Worm (Caenorhabditis elegans) whole organism, young adult: ENCODE measurements around the gene ppm-1.D.
A peak's percentile ranks its signal among the peaks of the same experiment; 100 is the strongest.

Source experiments
- B0019.2 ChIP-seq: fragments of 200-800 bp; sonication (Bioruptor generic); conservative IDR thresholded peaks from 2 replicates; pipeline ENCODE4 v1.3.6; 2022; ENCODE audit warnings: missing genetic modification reagents, missing genetic modification characterization, missing compliant biosample characterization
- B0035.1 ChIP-seq: sonication (generic microtip); optimal IDR thresholded peaks from 2 replicates; lab custom pipeline; 2016; ENCODE audit warnings: missing genetic modification characterization, mild to moderate bottlenecking, missing compliant biosample characterization, missing genotype, missing genetic modification reagents
- C06A6.2 ChIP-seq: fragments of 200-800 bp; sonication (Bioruptor generic); conservative IDR thresholded peaks from 2 replicates; pipeline ENCODE4 v1.3.6; 2022; ENCODE audit warnings: missing genetic modification characterization, missing compliant biosample characterization
- F33H1.4 ChIP-seq: fragments of 200-800 bp; sonication (Bioruptor generic); IDR thresholded peaks from 2 replicates; pipeline ENCODE4 v1.3.6; 2022; ENCODE audit warnings: missing genetic modification reagents, missing genetic modification characterization, missing compliant biosample characterization
- F49E8.2 ChIP-seq: sonication (generic microtip); optimal IDR thresholded peaks from 3 replicates; lab custom pipeline; 2017; ENCODE audit warnings: missing genetic modification characterization, mild to moderate bottlenecking, missing compliant biosample characterization, antibody characterized with exemption, moderate library complexity; ENCODE audit not compliant: insufficient read depth
- F52B5.7 ChIP-seq: sonication (generic microtip); optimal IDR thresholded peaks from 2 replicates; lab custom pipeline; 2016; ENCODE audit warnings: mild to moderate bottlenecking, missing genetic modification characterization, missing compliant biosample characterization
- F55B11.4 ChIP-seq: sonication (generic microtip); optimal IDR thresholded peaks from 2 replicates; lab custom pipeline; 2016; ENCODE audit warnings: missing compliant biosample characterization, missing genetic modification characterization, borderline replicate concordance; ENCODE audit not compliant: insufficient read depth
- F57A8.1 ChIP-seq: fragments of 200-800 bp; sonication (Bioruptor generic); optimal IDR thresholded peaks from 2 replicates; lab custom pipeline; 2018; ENCODE audit warnings: mild to moderate bottlenecking, missing genetic modification characterization, moderate library complexity, missing compliant biosample characterization
- F57C9.4 ChIP-seq: sonication (generic microtip); optimal IDR thresholded peaks from 2 replicates; lab custom pipeline; 2017; ENCODE audit warnings: mild to moderate bottlenecking, missing genetic modification characterization, missing compliant biosample characterization
- Y53G8AR.9 ChIP-seq: fragments of 200-800 bp; sonication (Bioruptor generic); conservative IDR thresholded peaks from 2 replicates; pipeline ENCODE4 v1.3.6; 2022; ENCODE audit warnings: missing genetic modification reagents, missing genetic modification characterization, missing compliant biosample characterization
- Y79H2A.3 ChIP-seq: fragments of 200-800 bp; sonication (Bioruptor generic); conservative IDR thresholded peaks from 2 replicates; pipeline ENCODE4 v1.3.6; 2022; ENCODE audit warnings: missing genetic modification reagents, missing genetic modification characterization, missing compliant biosample characterization
- ZK185.1 ChIP-seq: sonication (generic microtip); optimal IDR thresholded peaks from 2 replicates; lab custom pipeline; 2016; ENCODE audit warnings: mild to moderate bottlenecking, missing genetic modification characterization, missing compliant biosample characterization; ENCODE audit not compliant: poor library complexity, severe bottlenecking
- ama-1 ChIP-seq, 3 experiments: fragments of 150-350 bp in 1 of 3; sonication (generic microtip) in 2 of 3; optimal IDR thresholded peaks; 2 replicates each; lab custom pipeline; 2014 to 2018; ENCODE audit warnings: missing biosample characterization in 2 of 3, missing genetic modification characterization in 2 of 3, missing genetic modification reagents in 2 of 3
- atf-7 ChIP-seq: sonication (generic microtip); optimal IDR thresholded peaks from 2 replicates; lab custom pipeline; 2017; ENCODE audit warnings: mild to moderate bottlenecking, missing genetic modification characterization, missing compliant biosample characterization
- attf-6 ChIP-seq: fragments of 200-800 bp; sonication (Bioruptor generic); IDR thresholded peaks from 2 replicates; pipeline ENCODE4 v1.3.6; 2022; ENCODE audit warnings: missing genetic modification reagents, missing genetic modification characterization, missing compliant biosample characterization
- cebp-1 ChIP-seq, 2 experiments: fragments of 200-800 bp in 1 of 2; sonication (Bioruptor generic) in 1 of 2; sonication (generic microtip) in 1 of 2; IDR thresholded peaks in 1 of 2; optimal IDR thresholded peaks in 1 of 2; 2 replicates each; pipeline versions ENCODE4 v1.3.6 to Lab custom; 2017 to 2022; ENCODE audit warnings: missing compliant biosample characterization in 2 of 2, missing genetic modification characterization in 2 of 2, mild to moderate bottlenecking in 1 of 2, missing genetic modification reagents in 1 of 2, moderate library complexity in 1 of 2
- cebp-2 ChIP-seq: fragments of 200-800 bp; sonication (Bioruptor generic); IDR thresholded peaks from 2 replicates; pipeline ENCODE4 v1.3.6; 2022; ENCODE audit warnings: missing genetic modification characterization, missing compliant biosample characterization
- ceh-40 ChIP-seq: fragments of 200-800 bp; sonication (Bioruptor generic); IDR thresholded peaks from 2 replicates; pipeline ENCODE4 v1.3.6; 2022; ENCODE audit warnings: missing genetic modification characterization, missing compliant biosample characterization
- ceh-58 ChIP-seq: fragments of 200-800 bp; sonication (Bioruptor generic); IDR thresholded peaks from 2 replicates; pipeline ENCODE4 v1.3.6; 2022; ENCODE audit warnings: missing genetic modification characterization, missing compliant biosample characterization
- die-1 ChIP-seq: sonication (generic microtip); optimal IDR thresholded peaks from 2 replicates; lab custom pipeline; 2016; ENCODE audit warnings: missing genotype, mild to moderate bottlenecking, missing genetic modification characterization, missing compliant biosample characterization
- egl-18 ChIP-seq: fragments of 200-800 bp; sonication (Bioruptor generic); IDR thresholded peaks from 2 replicates; pipeline ENCODE4 v1.3.6; 2022; ENCODE audit warnings: missing genetic modification reagents, missing genetic modification characterization, missing compliant biosample characterization
- egrh-3 ChIP-seq: fragments of 200-800 bp; sonication (Bioruptor generic); IDR thresholded peaks from 2 replicates; pipeline ENCODE4 v1.3.6; 2022; ENCODE audit warnings: missing genetic modification reagents, missing genetic modification characterization, missing compliant biosample characterization
- fkh-3 ChIP-seq: sonication (generic microtip); optimal IDR thresholded peaks from 2 replicates; lab custom pipeline; 2016; ENCODE audit warnings: mild to moderate bottlenecking, missing genetic modification characterization, missing compliant biosample characterization
- hmg-1.2 ChIP-seq: fragments of 200-800 bp; sonication (Bioruptor generic); IDR thresholded peaks from 2 replicates; pipeline ENCODE4 v1.3.6; 2022; ENCODE audit warnings: missing genetic modification reagents, missing genetic modification characterization, missing compliant biosample characterization
- hmg-20 ChIP-seq: fragments of 200-800 bp; sonication (Bioruptor generic); IDR thresholded peaks from 2 replicates; pipeline ENCODE4 v1.3.6; 2022; ENCODE audit warnings: missing genetic modification reagents, missing genetic modification characterization, missing compliant biosample characterization
- hsf-1 ChIP-seq: fragments of 200-800 bp; sonication (Bioruptor generic); IDR thresholded peaks from 2 replicates; pipeline ENCODE4 v1.3.6; 2022; ENCODE audit warnings: missing genetic modification reagents, missing genetic modification characterization, missing compliant biosample characterization
- lag-1 ChIP-seq: fragments of 200-800 bp; sonication (Bioruptor generic); IDR thresholded peaks from 2 replicates; pipeline ENCODE4 v1.3.6; 2022; ENCODE audit warnings: missing genetic modification reagents, missing genetic modification characterization, missing compliant biosample characterization
- lin-26 ChIP-seq: fragments of 200-800 bp; sonication (Bioruptor generic); IDR thresholded peaks from 2 replicates; pipeline ENCODE4 v1.3.6; 2022; ENCODE audit warnings: missing genetic modification reagents, missing genetic modification characterization, missing compliant biosample characterization
- lin-35 ChIP-seq, 3 experiments: fragments of 150-350 bp in 2 of 3; sonication (generic microtip) in 1 of 3; optimal IDR thresholded peaks; 2 replicates each; lab custom pipeline; 2014 to 2018; ENCODE audit warnings: missing biosample characterization in 3 of 3, missing genetic modification characterization in 3 of 3, missing genetic modification reagents in 3 of 3
- lsy-27 ChIP-seq: sonication (generic microtip); optimal IDR thresholded peaks from 2 replicates; lab custom pipeline; 2017; ENCODE audit warnings: missing genetic modification characterization, mild to moderate bottlenecking, missing compliant biosample characterization, antibody characterized with exemption, missing genotype, borderline replicate concordance; ENCODE audit not compliant: insufficient read depth
- madf-10 ChIP-seq: sonication (generic microtip); optimal IDR thresholded peaks from 2 replicates; lab custom pipeline; 2016; ENCODE audit warnings: mild to moderate bottlenecking, missing genetic modification characterization, missing compliant biosample characterization
- madf-3 ChIP-seq: fragments of 200-800 bp; sonication (Bioruptor generic); IDR thresholded peaks from 2 replicates; pipeline ENCODE4 v1.3.6; 2022; ENCODE audit warnings: missing genetic modification reagents, missing genetic modification characterization, missing compliant biosample characterization
- madf-6 ChIP-seq: fragments of 200-800 bp; sonication (Bioruptor generic); IDR thresholded peaks from 2 replicates; pipeline ENCODE4 v1.3.6; 2022; ENCODE audit warnings: missing genetic modification reagents, missing genetic modification characterization, missing compliant biosample characterization
- mel-28 ChIP-seq: sonication (generic microtip); optimal IDR thresholded peaks from 2 replicates; lab custom pipeline; 2016; ENCODE audit warnings: borderline replicate concordance, mild to moderate bottlenecking, missing genetic modification characterization, missing compliant biosample characterization
- mxl-1 ChIP-seq: sonication (generic microtip); optimal IDR thresholded peaks from 2 replicates; lab custom pipeline; 2016; ENCODE audit warnings: missing genetic modification characterization, missing compliant biosample characterization
- nhr-27 ChIP-seq: fragments of 200-800 bp; sonication (Bioruptor generic); optimal IDR thresholded peaks from 2 replicates; lab custom pipeline; 2018; ENCODE audit warnings: mild to moderate bottlenecking, missing genetic modification characterization, moderate library complexity, missing compliant biosample characterization
- pbrm-1 ChIP-seq: fragments of 200-800 bp; sonication (Bioruptor generic); IDR thresholded peaks from 2 replicates; pipeline ENCODE4 v1.3.6; 2022; ENCODE audit warnings: missing genetic modification reagents, missing genetic modification characterization, missing compliant biosample characterization
- rcor-1 ChIP-seq: fragments of 200-800 bp; sonication (Bioruptor generic); IDR thresholded peaks from 2 replicates; pipeline ENCODE4 v1.3.6; 2022; ENCODE audit warnings: missing genetic modification reagents, missing genetic modification characterization, missing compliant biosample characterization
- rpc-1 ChIP-seq, 2 experiments: fragments of 150-350 bp in 1 of 2; sonication (generic microtip) in 1 of 2; optimal IDR thresholded peaks; 2 replicates each; lab custom pipeline; 2014 to 2018; ENCODE audit warnings: missing biosample characterization in 1 of 2, missing genetic modification characterization in 1 of 2, missing genetic modification reagents in 1 of 2, missing genotype in 1 of 2
- snpc-1.3 ChIP-seq: sonication (generic microtip); optimal IDR thresholded peaks from 2 replicates; lab custom pipeline; 2017; ENCODE audit warnings: missing genetic modification characterization, mild to moderate bottlenecking, missing compliant biosample characterization, antibody characterized with exemption, moderate library complexity, missing genotype, missing genetic modification reagents; ENCODE audit not compliant: insufficient read depth
- snpc-4 ChIP-seq, 5 experiments: fragments of 150-350 bp in 1 of 5; sonication (generic microtip) in 4 of 5; optimal IDR thresholded peaks; 2 replicates each; lab custom pipeline; 2014 to 2018; ENCODE audit warnings: missing genetic modification characterization in 5 of 5, missing biosample characterization in 3 of 5, antibody characterized with exemption in 2 of 5, mild to moderate bottlenecking in 2 of 5, missing compliant biosample characterization in 2 of 5, missing genotype in 2 of 5, moderate library complexity in 2 of 5, missing genetic modification reagents in 1 of 5
- somi-1 ChIP-seq: fragments of 200-800 bp; sonication (Bioruptor generic); optimal IDR thresholded peaks from 2 replicates; lab custom pipeline; 2018; ENCODE audit warnings: mild to moderate bottlenecking, missing genetic modification characterization, missing compliant biosample characterization
- tbx-9 ChIP-seq: sonication (generic microtip); optimal IDR thresholded peaks from 2 replicates; lab custom pipeline; 2016; ENCODE audit warnings: borderline replicate concordance, missing genetic modification characterization, inconsistent platforms, missing compliant biosample characterization
- tlf-1 ChIP-seq: fragments of 200-800 bp; sonication (Bioruptor generic); optimal IDR thresholded peaks from 2 replicates; lab custom pipeline; 2018; ENCODE audit warnings: mild to moderate bottlenecking, missing genetic modification characterization, missing compliant biosample characterization
- unc-130 ChIP-seq: sonication (generic microtip); optimal IDR thresholded peaks from 2 replicates; lab custom pipeline; 2016; ENCODE audit warnings: missing genetic modification reagents, missing genetic modification characterization, missing compliant biosample characterization
- ztf-22 ChIP-seq: fragments of 200-800 bp; sonication (Bioruptor generic); optimal IDR thresholded peaks from 2 replicates; lab custom pipeline; 2018; ENCODE audit warnings: mild to moderate bottlenecking, missing genetic modification characterization, moderate library complexity, missing compliant biosample characterization

The ppm-1.D gene

ce11 chrIII:2375918-2376317, 44.5 kb downstream of the ppm-1.D start, which contains the start of gene H14E04.2 (continued):
- TF ChIP-seq C06A6.2 = 0 out of 2 replicates have a peak, but pooled peaks have one; percentile 14
- TF ChIP-seq ceh-58 = no peak
- no peak for TF ChIP-seq cebp-1 (GFP tag; IDR thresholded peaks at IDR 0.05; lab: Robert Waterston, UW)
- no peak for TF ChIP-seq cebp-1 (tag; optimal IDR thresholded peaks at IDR 0.05; lab: Kevin White, UChicago)
- no peak for TF ChIP-seq hmg-20 (GFP tag; lab: Robert Waterston, UW)
- TF ChIP-seq lag-1 (GFP tag; lab: Robert Waterston, UW) = no peak
- peak; percentile 3 for TF ChIP-seq tlf-1
- TF ChIP-seq nhr-27 (tag; lab: Kevin White, UChicago) = no peak
- TF ChIP-seq egl-18 = no peak
- TF ChIP-seq snpc-4 (GFP tag; optimal IDR thresholded peaks at IDR 0.05; lab: Kevin White, UChicago) = no peak
- peak in 1 of 4 experiments; percentile 53 for TF ChIP-seq snpc-4 (tag; optimal IDR thresholded peaks at IDR 0.05; lab: Kevin White, UChicago)
- TF ChIP-seq tbx-9 (tag; lab: Kevin White, UChicago) = no peak
- TF ChIP-seq ZK185.1 (tag; lab: Kevin White, UChicago) = no peak
- TF ChIP-seq B0035.1 = no peak
- TF ChIP-seq unc-130 (GFP tag; lab: Kevin White, UChicago) = no peak
- no peak for TF ChIP-seq lsy-27
- TF ChIP-seq pbrm-1 (GFP tag; lab: Robert Waterston, UW) = 0 out of 2 replicates have a peak, but pooled peaks have one; percentile 18
- TF ChIP-seq B0019.2 = no peak
- no peak for TF ChIP-seq F57A8.1 (GFP tag; lab: Kevin White, UChicago)
- no peak for TF ChIP-seq fkh-3
- no peak for TF ChIP-seq rcor-1
- no peak for TF ChIP-seq egrh-3 (GFP tag; lab: Robert Waterston, UW)
- TF ChIP-seq Y79H2A.3 (GFP tag; lab: Robert Waterston, UW) = no peak
- no peak for TF ChIP-seq lin-26
- TF ChIP-seq die-1 (tag; lab: Kevin White, UChicago) = no peak
- TF ChIP-seq F33H1.4 (GFP tag; lab: Robert Waterston, UW) = peak; percentile 62
- TF ChIP-seq cebp-2 = no peak
- no peak for TF ChIP-seq F57C9.4
- TF ChIP-seq ztf-22 (GFP tag; lab: Kevin White, UChicago) = no peak
- TF ChIP-seq madf-3 (GFP tag; lab: Robert Waterston, UW) = no peak
- no peak for TF ChIP-seq madf-10 (tag; lab: Kevin White, UChicago)
- TF ChIP-seq attf-6 (GFP tag; lab: Robert Waterston, UW) = no peak
- no peak for TF ChIP-seq snpc-1.3 (tag; lab: Kevin White, UChicago)
- TF ChIP-seq F49E8.2 = no peak
- TF ChIP-seq F55B11.4 (tag; lab: Kevin White, UChicago) = no peak
- peak; percentile 74; the same call in 1 of the 2 replicates for TF ChIP-seq madf-6 (GFP tag; lab: Robert Waterston, UW)
- no peak for TF ChIP-seq somi-1 (GFP tag; lab: Kevin White, UChicago)
- no peak for TF ChIP-seq ama-1 (optimal IDR thresholded peaks at IDR 0.05; lab: Kevin White, UChicago)
- TF ChIP-seq ama-1 (GFP tag; optimal IDR thresholded peaks at IDR 0.05; lab: Kevin White, UChicago) = no peak
- TF ChIP-seq atf-7 (tag; lab: Kevin White, UChicago) = no peak
- TF ChIP-seq lin-35 (GFP tag; optimal IDR thresholded peaks at IDR 0.05; lab: Kevin White, UChicago) = peak in 2 of 3 experiments; percentile 49 to 92
- no peak for TF ChIP-seq mel-28 (tag; lab: Kevin White, UChicago)
- no peak for TF ChIP-seq ceh-40
- TF ChIP-seq hsf-1 = no peak
- no peak for TF ChIP-seq Y53G8AR.9
- TF ChIP-seq rpc-1 (optimal IDR thresholded peaks at IDR 0.05; lab: Kevin White, UChicago) = no peak
- no peak for TF ChIP-seq rpc-1 (tag; optimal IDR thresholded peaks at IDR 0.05; lab: Kevin White, UChicago)
- no peak for TF ChIP-seq F52B5.7
- TF ChIP-seq mxl-1 = no peak
- peak; percentile 18; the same call in 1 of the 2 replicates for TF ChIP-seq hmg-1.2 (GFP tag; lab: Robert Waterston, UW)
